Fruit fly (Drosophila melanogaster): ENCODE measurements around the gene Sf3b5.

Sf3b5 gene

DNA sequence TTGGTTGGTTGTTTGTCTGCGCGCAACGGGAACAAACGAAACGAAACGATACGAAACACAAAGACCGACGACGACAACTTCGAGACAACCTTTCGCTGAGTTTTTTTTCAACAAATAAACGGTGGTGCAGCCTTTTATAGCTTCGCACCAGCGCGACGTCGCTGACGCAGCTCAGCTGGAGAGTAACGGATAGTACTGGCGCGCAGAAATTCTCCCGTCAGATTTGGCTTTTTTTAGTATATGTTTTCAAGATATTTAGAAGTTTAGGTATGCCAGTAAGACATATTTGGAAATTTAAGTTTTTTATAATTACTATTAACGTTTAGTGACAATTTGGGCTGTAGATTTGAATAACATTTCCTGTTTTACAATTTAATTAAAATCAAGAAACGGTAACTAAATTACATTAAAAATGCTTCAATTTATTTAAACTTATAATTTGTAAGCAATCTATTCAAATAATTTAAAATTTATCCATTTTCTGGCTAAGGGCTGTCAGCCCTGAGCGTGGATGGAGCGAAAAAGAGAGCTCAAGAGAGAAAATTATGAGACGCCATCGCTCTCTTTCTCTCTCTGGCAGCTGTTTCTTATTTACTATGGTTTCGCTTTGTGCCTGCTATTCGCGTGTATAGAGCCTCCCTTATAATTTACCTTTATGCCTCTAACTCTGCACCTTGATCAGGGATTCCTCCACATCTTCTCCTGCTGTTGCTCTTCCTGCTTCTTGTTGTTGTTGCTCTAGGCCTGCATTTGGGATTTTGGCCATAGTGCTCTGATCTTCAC is 18.7 kb upstream of the Sf3b5 start (continued):
- TF ChIP-seq CG31627 (GFP tag; optimal IDR thresholded peaks at IDR 0.05) (peak; percentile 62), Sox14 (GFP tag; optimal IDR thresholded peaks at IDR 0.05) (peak; percentile 82), CG10631 (GFP tag; optimal IDR thresholded peaks at IDR 0.05) (peak; percentile 77), pdm3 (GFP tag; optimal IDR thresholded peaks at IDR 0.05) (peak; percentile 81), Met (GFP tag; optimal IDR thresholded peaks at IDR 0.05) (peak; percentile 87), Ets96B (tag; optimal IDR thresholded peaks at IDR 0.05) (peak; percentile 90), CG15336 (GFP tag; IDR thresholded peaks at IDR 0.05) (peak; percentile 83), eg (GFP tag; IDR thresholded peaks at IDR 0.05) (peak; percentile 77; the same call in 2 of the 3 replicates), CG34406 (GFP tag; optimal IDR thresholded peaks at IDR 0.05) (peak; percentile 88), Hr39 (GFP tag; optimal IDR thresholded peaks at IDR 0.05) (peak; percentile 56)

DNA sequence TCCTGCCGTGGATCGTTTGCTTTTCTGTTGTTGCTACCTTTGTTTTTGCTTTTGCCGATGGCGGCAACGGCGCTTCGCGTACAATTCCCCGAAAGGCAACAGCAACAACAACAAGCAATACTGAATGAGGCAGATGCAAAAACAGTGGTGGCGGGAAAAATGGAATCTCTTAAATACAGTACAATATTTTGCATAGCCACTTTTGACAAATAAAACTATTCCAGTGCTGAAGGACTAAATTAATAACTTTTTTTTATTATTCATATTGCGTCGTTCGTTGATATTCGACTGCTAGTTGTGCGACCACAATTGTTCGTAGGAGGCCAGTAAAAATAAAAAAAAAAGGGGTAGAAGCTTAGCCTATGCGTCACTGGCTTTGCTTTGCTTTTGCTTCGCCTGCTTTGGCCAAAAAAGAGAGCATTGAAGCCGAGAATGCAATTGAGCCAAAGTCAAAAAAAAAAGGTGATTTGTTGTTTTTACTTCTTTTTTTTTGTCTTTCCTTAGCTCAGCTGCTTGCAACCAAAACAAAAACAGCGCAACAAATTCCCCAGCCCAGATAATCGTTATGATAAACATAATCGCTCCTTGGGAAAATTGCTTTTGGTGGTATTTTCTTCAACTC is 16.8 kb upstream of the Sf3b5 start:
- TF ChIP-seq Eip75B (GFP tag; optimal IDR thresholded peaks at IDR 0.05), result peak; percentile 99
- peak; percentile 99 for TF ChIP-seq net (GFP tag; optimal IDR thresholded peaks at IDR 0.05)
- TF ChIP-seq esn (GFP tag; optimal IDR thresholded peaks at IDR 0.05), result peak; percentile 98
- peak; percentile 97 to 99 for TF ChIP-seq salr (GFP tag; optimal IDR thresholded peaks at IDR 0.05)
- TF ChIP-seq eg (GFP tag; IDR thresholded peaks at IDR 0.05), result peak; percentile 99
- TF ChIP-seq CG11762 (GFP tag; optimal IDR thresholded peaks at IDR 0.05; ENCODE audit: insufficient read depth), result peak; percentile 98
- TF ChIP-seq Hr38 (GFP tag; optimal IDR thresholded peaks at IDR 0.05), result peak; percentile 93
- peak; percentile 97 for TF ChIP-seq CG34406 (GFP tag; optimal IDR thresholded peaks at IDR 0.05)
- peak; percentile 99 for TF ChIP-seq CG10669 (GFP tag; optimal IDR thresholded peaks at IDR 0.05)
- peak; percentile 98 to 99 for TF ChIP-seq ss (GFP tag; optimal IDR thresholded peaks at IDR 0.05)
- peak; percentile 95 for TF ChIP-seq CG8319 (GFP tag; optimal IDR thresholded peaks at IDR 0.05)
- TF ChIP-seq CG6808 (GFP tag; optimal IDR thresholded peaks at IDR 0.05), result peak; percentile 98
- TF ChIP-seq CG11294 (GFP tag; IDR thresholded peaks at IDR 0.05), result peak; percentile 97
- peak; percentile 94 for TF ChIP-seq Sox15 (GFP tag; optimal IDR thresholded peaks at IDR 0.05)
- peak; percentile 98 for TF ChIP-seq achi (GFP tag; optimal IDR thresholded peaks at IDR 0.05)
- TF ChIP-seq Lpt (GFP tag; optimal IDR thresholded peaks at IDR 0.05), result peak; percentile 99
- peak; percentile 99 for TF ChIP-seq CG15336 (GFP tag; IDR thresholded peaks at IDR 0.05)
- peak; percentile 99 for TF ChIP-seq CG6163 (GFP tag; IDR thresholded peaks at IDR 0.05)
- peak; percentile 98 for TF ChIP-seq CG8632 (GFP tag; optimal IDR thresholded peaks at IDR 0.05)
- peak; percentile 99 for TF ChIP-seq dac (GFP tag; optimal IDR thresholded peaks at IDR 0.05)
- TF ChIP-seq Smox (GFP tag; optimal IDR thresholded peaks at IDR 0.05), result peak; percentile 96
- peak; percentile 98 for TF ChIP-seq acj6 (GFP tag; optimal IDR thresholded peaks at IDR 0.05)
- peak; percentile 98 for TF ChIP-seq CG7368 (GFP tag; optimal IDR thresholded peaks at IDR 0.05)
- peak; percentile 98 for TF ChIP-seq cyc (GFP tag; optimal IDR thresholded peaks at IDR 0.05)
- TF ChIP-seq dsx (GFP tag; optimal IDR thresholded peaks at IDR 0.05; ENCODE audit: poor library complexity, severe bottlenecking), result peak; percentile 97
- TF ChIP-seq CG6276 (GFP tag; optimal IDR thresholded peaks at IDR 0.05), result peak; percentile 99
- peak; percentile 96 for TF ChIP-seq CG11902 (GFP tag; optimal IDR thresholded peaks at IDR 0.05)
- TF ChIP-seq CG16779 (tag; optimal IDR thresholded peaks at IDR 0.05), result peak; percentile 98
- TF ChIP-seq Sox14 (GFP tag; optimal IDR thresholded peaks at IDR 0.05), result peak; percentile 99
- TF ChIP-seq Met (GFP tag; optimal IDR thresholded peaks at IDR 0.05), result peak; percentile 98
- TF ChIP-seq CG6854 (GFP tag; optimal IDR thresholded peaks at IDR 0.05), result peak; percentile 97
- TF ChIP-seq pdm3 (GFP tag; optimal IDR thresholded peaks at IDR 0.05), result peak; percentile 99
- TF ChIP-seq Gug (GFP tag; IDR thresholded peaks at IDR 0.05), result peak; percentile 98
- TF ChIP-seq Hr4 (GFP tag; optimal IDR thresholded peaks at IDR 0.05), result peak; percentile 99
- peak; percentile 78 for TF ChIP-seq Blimp-1 (GFP tag; optimal IDR thresholded peaks at IDR 0.05)
- no peak for TF ChIP-seq fkh (GFP tag; optimal IDR thresholded peaks at IDR 0.05)
- TF ChIP-seq Eip93F (GFP tag; optimal IDR thresholded peaks at IDR 0.05), result peak; percentile 94
- TF ChIP-seq Ets21C (GFP tag; optimal IDR thresholded peaks at IDR 0.05), result peak; percentile 94
- peak; percentile 97 for TF ChIP-seq CG9139 (GFP tag; optimal IDR thresholded peaks at IDR 0.05)
- peak; percentile 99 for TF ChIP-seq Ets96B (tag; optimal IDR thresholded peaks at IDR 0.05)
- peak; percentile 100 for TF ChIP-seq CG32006 (GFP tag; optimal IDR thresholded peaks at IDR 0.05)
- peak; percentile 98 for TF ChIP-seq CG1621 (tag; optimal IDR thresholded peaks at IDR 0.05)
- peak; percentile 98 for TF ChIP-seq CG3032 (tag; optimal IDR thresholded peaks at IDR 0.05)
